Worm (Caenorhabditis elegans): ENCODE results near the gene C40C9.3.

ce11 chrX:13633032-13633431 is 14.4 kb upstream of the C40C9.3 start:
- TF ChIP-seq hmg-4 (GFP tag; optimal IDR thresholded peaks at IDR 0.05) (no peak), ama-1 (optimal IDR thresholded peaks at IDR 0.05) (no peak), pes-1 (GFP tag; IDR thresholded peaks at IDR 0.05) (no peak), tbx-37 (GFP tag; conservative IDR thresholded peaks at IDR 0.05) (no peak), ceh-36 (tag; optimal IDR thresholded peaks at IDR 0.05) (no peak), hnd-1 (tag; optimal IDR thresholded peaks at IDR 0.05) (no peak), F13C5.2 (tag; optimal IDR thresholded peaks at IDR 0.05) (no peak), scrt-1 (GFP tag; IDR thresholded peaks at IDR 0.05) (no peak), hmbx-1 (tag; optimal IDR thresholded peaks at IDR 0.05) (no peak), sea-1 (GFP tag; conservative IDR thresholded peaks at IDR 0.05) (no peak), ceh-13 (GFP tag; optimal IDR thresholded peaks at IDR 0.05) (no peak), tra-4 (tag; optimal IDR thresholded peaks at IDR 0.05) (no peak), flt-1 (GFP tag; IDR thresholded peaks at IDR 0.05) (no peak)

Measured in whole organism, early embryonic.